Worm (Caenorhabditis elegans): ENCODE results near the gene otpl-5.

Gene otpl-5

DNA sequence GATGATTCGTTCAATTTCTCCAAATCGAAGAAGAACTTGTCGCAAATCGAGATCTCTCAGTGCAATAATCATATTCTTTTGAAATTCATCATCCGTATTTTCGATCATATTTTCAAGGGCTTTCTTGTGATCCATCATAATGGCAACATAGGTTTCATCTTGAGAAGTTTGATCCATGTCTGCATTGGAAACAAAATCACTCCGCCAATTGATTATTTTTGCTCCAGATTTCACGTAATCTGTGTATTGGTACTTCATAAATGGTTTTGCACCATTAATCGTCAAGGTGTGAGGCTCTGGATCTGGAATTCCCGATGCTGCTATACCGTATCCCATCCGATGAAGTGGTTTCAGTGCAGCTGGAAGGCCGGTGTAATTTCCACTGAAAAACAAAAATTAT is 12.9 kb upstream of the otpl-5 start:
- TF ChIP-seq flh-1 (GFP tag; optimal IDR thresholded peaks at IDR 0.05) (no peak), drap-1 (GFP tag; optimal IDR thresholded peaks at IDR 0.05) (no peak), nhr-12 (tag; optimal IDR thresholded peaks at IDR 0.05) (no peak), lsy-2 (tag; optimal IDR thresholded peaks at IDR 0.05) (no peak), mab-5 (tag; optimal IDR thresholded peaks at IDR 0.05) (no peak), pha-4 (tag; optimal IDR thresholded peaks at IDR 0.05) (no peak), blmp-1 (tag; optimal IDR thresholded peaks at IDR 0.05) (no peak), elt-1 (tag; optimal IDR thresholded peaks at IDR 0.05; ENCODE audit: borderline replicate concordance, insufficient read depth) (no peak), unc-120 (tag; optimal IDR thresholded peaks at IDR 0.05; ENCODE audit: poor library complexity, severe bottlenecking) (no peak), nhr-2 (tag; optimal IDR thresholded peaks at IDR 0.05) (no peak), mep-1 (tag; optimal IDR thresholded peaks at IDR 0.05) (no peak), elt-3 (tag; optimal IDR thresholded peaks at IDR 0.05) (no peak)

DNA sequence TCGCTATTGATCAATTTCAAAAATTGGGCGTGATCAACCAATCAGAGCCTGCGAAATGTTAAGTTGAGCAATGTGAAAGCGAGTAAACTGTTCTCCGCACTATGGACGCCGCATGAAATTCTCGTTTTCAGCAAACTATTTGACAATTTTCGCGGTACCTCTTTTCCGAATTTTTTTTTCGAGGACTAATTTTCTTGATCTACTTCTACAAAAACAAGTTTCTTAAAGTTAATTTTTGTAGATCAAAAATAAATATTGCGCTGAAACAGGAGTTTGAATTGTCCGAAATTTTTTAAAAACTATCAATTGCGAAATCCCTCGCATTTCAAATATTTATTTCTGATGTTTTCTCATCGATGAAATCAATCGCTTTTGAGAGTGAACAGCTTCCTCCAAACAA is 11.6 kb upstream of the otpl-5 start:
- TF ChIP-seq bed-3 (GFP tag; optimal IDR thresholded peaks at IDR 0.05): no peak
- TF ChIP-seq sptf-1 (tag; optimal IDR thresholded peaks at IDR 0.05): no peak

DNA sequence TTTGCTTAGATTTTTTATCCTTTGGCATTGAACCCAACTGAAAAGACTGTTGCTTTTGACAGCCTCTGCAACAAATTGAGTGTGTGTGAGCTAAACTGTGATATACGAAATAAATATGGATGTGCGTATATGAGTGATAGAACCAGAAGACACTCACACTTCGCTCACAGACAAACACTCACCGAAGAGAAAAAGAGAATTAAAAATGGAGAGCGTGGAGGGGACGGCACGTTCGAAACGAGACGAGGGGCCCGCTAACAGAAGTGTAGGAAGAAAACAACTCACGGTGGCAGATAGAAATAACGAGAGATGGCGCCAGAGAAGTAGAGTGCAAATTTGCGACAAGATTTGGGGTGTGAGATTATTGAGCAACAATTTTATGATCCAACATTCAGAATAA is 11.0 kb upstream of the otpl-5 start:
- TF ChIP-seq lin-13 (tag; optimal IDR thresholded peaks at IDR 0.05) (no peak), unc-62 (GFP tag; optimal IDR thresholded peaks at IDR 0.05) (no peak), nhr-76 (tag; optimal IDR thresholded peaks at IDR 0.05) (no peak), lin-32 (GFP tag; optimal IDR thresholded peaks at IDR 0.05) (no peak), bed-3 (GFP tag; optimal IDR thresholded peaks at IDR 0.05) (no peak)

DNA sequence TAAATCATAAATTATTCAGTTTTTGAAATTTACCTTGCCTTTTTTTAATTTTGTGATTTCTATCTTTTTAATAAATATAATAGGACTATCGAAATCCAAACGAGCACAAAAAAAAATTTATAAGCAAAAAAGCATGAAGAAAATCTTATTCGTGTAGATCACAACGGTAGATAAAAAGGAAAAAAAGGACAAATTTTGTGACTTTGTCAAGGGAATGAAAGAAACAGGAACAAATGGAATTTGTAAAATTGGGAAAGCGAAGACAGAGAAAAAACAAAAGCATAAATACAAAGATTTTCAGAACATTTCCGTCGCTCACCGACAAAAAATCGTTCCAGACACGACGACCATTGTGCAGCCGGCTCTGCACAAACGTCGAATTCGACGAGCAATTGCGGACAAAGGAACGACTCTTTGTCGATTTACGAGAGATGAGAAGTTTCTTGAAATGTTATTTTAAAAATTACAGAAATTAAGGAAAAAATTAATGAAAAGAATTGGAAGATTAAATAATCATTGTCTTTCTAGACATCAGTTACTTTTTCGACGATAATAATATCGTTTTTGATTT is 10.4 kb upstream of the otpl-5 start, which contains the start of gene F45F2.10:
Gene F45F2.10 (minus strand): TSS at position 51 of the 571 bp plus-strand sequence.
- no peak for TF ChIP-seq elt-3 (tag; optimal IDR thresholded peaks at IDR 0.05)
- TF ChIP-seq ceh-39 (tag; optimal IDR thresholded peaks at IDR 0.05): no peak
- no peak for TF ChIP-seq cnd-1 (tag; optimal IDR thresholded peaks at IDR 0.05)
- TF ChIP-seq blmp-1 (tag; optimal IDR thresholded peaks at IDR 0.05): no peak
- TF ChIP-seq unc-39 (tag; optimal IDR thresholded peaks at IDR 0.05): no peak
- no peak for TF ChIP-seq ceh-43 (GFP tag; optimal IDR thresholded peaks at IDR 0.05)
- no peak for TF ChIP-seq lin-13 (tag; optimal IDR thresholded peaks at IDR 0.05)
- no peak for TF ChIP-seq sem-2 (GFP tag; optimal IDR thresholded peaks at IDR 0.05)
- no peak for TF ChIP-seq snpc-4 (tag; optimal IDR thresholded peaks at IDR 0.05)
- TF ChIP-seq hlh-1 (tag; optimal IDR thresholded peaks at IDR 0.05): no peak
- TF ChIP-seq unc-62 (GFP tag; optimal IDR thresholded peaks at IDR 0.05): no peak

DNA sequence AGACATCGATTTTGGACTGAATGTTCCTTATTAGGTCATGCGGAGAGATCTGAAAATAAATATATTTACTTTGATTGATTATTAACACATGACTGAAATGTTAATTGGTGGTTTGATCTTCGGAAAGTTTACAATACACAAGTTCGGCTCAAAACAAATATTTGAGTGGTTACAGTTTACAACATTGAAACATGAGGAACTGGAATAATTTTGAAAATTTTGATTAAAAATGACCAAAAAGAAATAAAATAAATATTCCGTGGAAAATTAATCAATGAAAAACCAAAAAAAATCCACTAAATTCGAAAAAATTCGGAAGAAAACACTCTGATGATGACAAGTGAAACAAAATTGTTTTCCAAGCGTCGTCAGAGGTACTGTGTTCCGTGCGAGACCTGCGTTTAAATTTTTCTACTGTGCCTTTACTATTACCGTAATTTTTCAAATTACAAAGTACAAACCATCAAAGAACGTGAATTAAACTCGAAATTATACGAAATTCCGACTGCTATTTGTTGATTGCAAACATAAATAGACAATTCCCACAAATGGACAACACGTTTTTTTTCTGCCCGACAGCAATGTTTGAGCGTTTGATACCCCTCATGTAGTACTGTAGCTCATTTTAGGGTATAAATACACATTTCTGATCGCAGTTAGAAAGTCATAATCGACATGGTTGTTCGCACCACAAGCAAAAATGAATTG is 8.3 kb upstream of the otpl-5 start, which contains the start of the genes F45F2.11 and otpl-7:
Gene F45F2.11 (minus strand): TSS at position 51 of the 708 bp plus-strand sequence.
Gene otpl-7 (plus strand): TSS at position 658 of the 708 bp plus-strand sequence.
- TF ChIP-seq ceh-83 (GFP tag; optimal IDR thresholded peaks at IDR 0.05) (no peak), M03D4.4 (tag; optimal IDR thresholded peaks at IDR 0.05) (no peak), sptf-1 (tag; optimal IDR thresholded peaks at IDR 0.05) (no peak), mls-2 (tag; optimal IDR thresholded peaks at IDR 0.05) (no peak), bed-3 (GFP tag; optimal IDR thresholded peaks at IDR 0.05) (no peak), ceh-39 (tag; optimal IDR thresholded peaks at IDR 0.05) (no peak), nhr-2 (tag; optimal IDR thresholded peaks at IDR 0.05) (no peak), ham-2 (GFP tag; optimal IDR thresholded peaks at IDR 0.05) (no peak), ces-1 (GFP tag; optimal IDR thresholded peaks at IDR 0.05) (no peak)

DNA sequence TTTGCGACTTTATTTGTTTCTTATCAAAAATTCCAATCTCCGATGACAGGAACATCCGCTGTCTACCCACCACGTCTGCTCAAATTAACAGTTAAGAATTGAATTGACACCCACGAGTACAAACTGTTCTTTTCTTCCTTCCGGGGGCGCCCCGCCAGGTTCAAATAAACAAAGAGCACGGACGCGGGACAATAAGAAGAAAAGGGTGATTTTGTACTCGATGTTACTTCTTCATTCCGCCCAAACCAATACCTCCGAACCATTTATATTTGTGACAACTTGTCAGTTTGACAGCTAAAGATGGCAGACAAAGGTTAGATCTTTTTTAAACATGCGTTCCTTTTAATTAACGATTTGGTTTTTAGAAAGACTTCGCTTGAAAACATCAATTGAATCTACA is 3.5 kb upstream of the otpl-5 start, which contains the start of gene otpl-6:
Gene otpl-6 (plus strand): TSS at position 301 of the 400 bp plus-strand sequence.
- TF ChIP-seq ceh-83 (GFP tag; optimal IDR thresholded peaks at IDR 0.05) (no peak), elt-3 (tag; optimal IDR thresholded peaks at IDR 0.05) (no peak)
